Worm (Caenorhabditis elegans) whole organism, L4 larva: ENCODE data around the gene orai-1.

Experiments
- ama-1 ChIP-seq: fragments of 150-350 bp; optimal IDR thresholded peaks from 2 replicates; lab custom pipeline; 2014; ENCODE audit warnings: inconsistent platforms, mixed read lengths
- lsy-2 ChIP-seq, 2 experiments: fragments of 150-350 bp in 1 of 2; sonication (generic microtip) in 1 of 2; optimal IDR thresholded peaks; 2 replicates each; lab custom pipeline; 2014 to 2017; ENCODE audit warnings: missing biosample characterization in 2 of 2, missing genetic modification characterization in 2 of 2
- nhr-76 ChIP-seq: fragments of 150-350 bp; optimal IDR thresholded peaks from 2 replicates; lab custom pipeline; 2014; ENCODE audit warnings: missing biosample characterization, missing genetic modification characterization

DNA sequence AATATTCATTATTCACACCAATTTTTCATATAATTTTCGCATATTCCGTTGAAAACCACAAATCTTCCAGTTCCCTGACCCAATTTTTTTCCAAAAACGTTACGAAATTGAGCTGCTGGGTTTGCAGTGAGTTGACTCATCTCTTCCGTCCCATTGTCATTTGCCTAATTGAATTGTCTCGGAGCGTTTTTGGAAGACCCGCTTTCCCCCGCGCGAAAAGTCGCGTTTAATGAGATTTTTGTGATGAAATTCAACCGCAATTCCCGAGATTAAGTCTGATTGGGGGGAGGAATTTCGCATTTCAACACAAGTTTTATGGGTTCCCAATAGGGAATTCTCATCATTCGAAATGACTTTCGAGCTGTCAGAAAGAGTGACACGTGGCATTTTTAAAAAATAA lies 34.7 kb upstream of the orai-1 start:
- TF ChIP-seq nhr-76 (tag; lab: Kevin White, UChicago) (no peak), ama-1 (no peak), lsy-2 (tag; optimal IDR thresholded peaks at IDR 0.05; lab: Kevin White, UChicago) (no peak)
